Worm (Caenorhabditis elegans) whole organism, midembryonic: ENCODE data around the gene T12A2.3.

Source experiments
- T22C8.4 ChIP-seq: fragments of 200-800 bp; sonication (Bioruptor generic); IDR thresholded peaks from 2 replicates; pipeline ENCODE4 v1.3.6; 2022; ENCODE audit warnings: missing genetic modification characterization, missing compliant biosample characterization
- cog-1 ChIP-seq: sonication (generic microtip); optimal IDR thresholded peaks from 2 replicates; lab custom pipeline; 2016; ENCODE audit warnings: missing genetic modification characterization, missing compliant biosample characterization
- flt-1 ChIP-seq: fragments of 200-800 bp; sonication (Bioruptor generic); IDR thresholded peaks from 2 replicates; pipeline ENCODE4 v1.3.6; 2022; ENCODE audit warnings: missing genetic modification characterization, missing compliant biosample characterization
- klf-2 ChIP-seq: fragments of 200-800 bp; sonication (Bioruptor generic); conservative IDR thresholded peaks from 2 replicates; pipeline ENCODE4 v1.3.6; 2022; ENCODE audit warnings: missing genetic modification reagents, missing genetic modification characterization, missing compliant biosample characterization
- med-1 ChIP-seq: sonication (generic microtip); optimal IDR thresholded peaks from 2 replicates; lab custom pipeline; 2017; ENCODE audit warnings: missing genetic modification characterization, mild to moderate bottlenecking, missing compliant biosample characterization, antibody characterized with exemption, missing genetic modification reagents; ENCODE audit not compliant: insufficient read depth
- ref-1 ChIP-seq: fragments of 200-800 bp; sonication (Bioruptor generic); conservative IDR thresholded peaks from 2 replicates; pipeline ENCODE4 v1.3.6; 2022; ENCODE audit warnings: missing genetic modification reagents, missing genetic modification characterization, missing compliant biosample characterization
- tab-1 ChIP-seq: fragments of 200-800 bp; sonication (Bioruptor generic); IDR thresholded peaks from 2 replicates; pipeline ENCODE4 v1.3.6; 2022; ENCODE audit warnings: missing genetic modification characterization, missing compliant biosample characterization
- ztf-23 ChIP-seq: fragments of 200-800 bp; sonication (Bioruptor generic); IDR thresholded peaks from 2 replicates; pipeline ENCODE4 v1.3.6; 2022; ENCODE audit warnings: missing genetic modification reagents, missing genetic modification characterization, missing compliant biosample characterization
- ztf-29 ChIP-seq: fragments of 200-800 bp; sonication (Bioruptor generic); IDR thresholded peaks from 2 replicates; pipeline ENCODE4 v1.3.6; 2022; ENCODE audit warnings: missing genetic modification reagents, missing genetic modification characterization, missing compliant biosample characterization

T12A2.3 gene

ce11 chrIII:6264447-6264846 is 23.8 kb downstream of the T12A2.3 start, which contains the start of gene srg-5:
Gene srg-5 (minus strand): TSS chrIII:6264547.
- no peak for TF ChIP-seq flt-1 (GFP tag; lab: Robert Waterston, UW)
- no peak for TF ChIP-seq klf-2 (GFP tag; lab: Robert Waterston, UW)
- no peak for TF ChIP-seq med-1
- no peak for TF ChIP-seq ztf-29 (GFP tag; lab: Robert Waterston, UW)
- TF ChIP-seq ref-1 (GFP tag; lab: Robert Waterston, UW): no peak
- TF ChIP-seq ztf-23 (GFP tag; lab: Robert Waterston, UW): no peak
- TF ChIP-seq T22C8.4 (GFP tag; lab: Robert Waterston, UW): no peak
- no peak for TF ChIP-seq cog-1
- TF ChIP-seq tab-1 (GFP tag; lab: Robert Waterston, UW): no peak

- TF ChIP-seq ztf-23 (GFP tag; lab: Robert Waterston, UW) (no peak), flt-1 (GFP tag; lab: Robert Waterston, UW) (no peak), T22C8.4 (GFP tag; lab: Robert Waterston, UW) (no peak), klf-2 (GFP tag; lab: Robert Waterston, UW) (no peak), ref-1 (GFP tag; lab: Robert Waterston, UW) (no peak), tab-1 (GFP tag; lab: Robert Waterston, UW) (no peak), cog-1 (no peak), ztf-29 (GFP tag; lab: Robert Waterston, UW) (no peak), med-1 (no peak)
Measured at ce11 chrIII:6265911-6266310, 25.3 kb downstream of the T12A2.3 start, which contains the start of gene srg-6. Gene srg-6 (minus strand): TSS chrIII:6266011.

- TF ChIP-seq ref-1 (GFP tag; lab: Robert Waterston, UW) (no peak), ztf-29 (GFP tag; lab: Robert Waterston, UW) (no peak), klf-2 (GFP tag; lab: Robert Waterston, UW) (no peak), tab-1 (GFP tag; lab: Robert Waterston, UW) (no peak), T22C8.4 (GFP tag; lab: Robert Waterston, UW) (no peak), med-1 (no peak), ztf-23 (GFP tag; lab: Robert Waterston, UW) (no peak), flt-1 (GFP tag; lab: Robert Waterston, UW) (no peak), cog-1 (no peak)
Measured at ce11 chrIII:6268061-6268460, 27.4 kb downstream of the T12A2.3 start, which contains the start of gene srg-7. Gene srg-7 (minus strand): TSS chrIII:6268161.

- TF ChIP-seq klf-2 (GFP tag; lab: Robert Waterston, UW) (no peak), ztf-23 (GFP tag; lab: Robert Waterston, UW) (no peak), ref-1 (GFP tag; lab: Robert Waterston, UW) (no peak), cog-1 (no peak), ztf-29 (GFP tag; lab: Robert Waterston, UW) (no peak), tab-1 (GFP tag; lab: Robert Waterston, UW) (no peak)
Measured at ce11 chrIII:6270277-6270676, 29.6 kb downstream of the T12A2.3 start, which contains the start of gene srg-3. Gene srg-3 (minus strand): TSS chrIII:6270377.

- TF ChIP-seq klf-2 (GFP tag; lab: Robert Waterston, UW): no peak
- TF ChIP-seq tab-1 (GFP tag; lab: Robert Waterston, UW): no peak
- TF ChIP-seq ztf-29 (GFP tag; lab: Robert Waterston, UW): no peak
Measured at ce11 chrIII:6272868-6273267, 32.2 kb downstream of the T12A2.3 start, which contains the start of gene C18F10.2. Gene C18F10.2 (plus strand): TSS chrIII:6273168.

- TF ChIP-seq flt-1 (GFP tag; lab: Robert Waterston, UW): no peak
- TF ChIP-seq T22C8.4 (GFP tag; lab: Robert Waterston, UW): no peak
- TF ChIP-seq cog-1: peak; percentile 6
- TF ChIP-seq ztf-23 (GFP tag; lab: Robert Waterston, UW): no peak
- no peak for TF ChIP-seq tab-1 (GFP tag; lab: Robert Waterston, UW)
- TF ChIP-seq klf-2 (GFP tag; lab: Robert Waterston, UW): no peak
Measured at ce11 chrIII:6278301-6278827, 37.7 kb downstream of the T12A2.3 start, which contains the start of gene C18F10.7. Gene C18F10.7 (minus strand): TSS chrIII:6278351.

- TF ChIP-seq ztf-23 (GFP tag; lab: Robert Waterston, UW): no peak
- TF ChIP-seq med-1: no peak
- no peak for TF ChIP-seq klf-2 (GFP tag; lab: Robert Waterston, UW)
- TF ChIP-seq ztf-29 (GFP tag; lab: Robert Waterston, UW): no peak
- no peak for TF ChIP-seq cog-1
- no peak for TF ChIP-seq tab-1 (GFP tag; lab: Robert Waterston, UW)
- TF ChIP-seq flt-1 (GFP tag; lab: Robert Waterston, UW): no peak
Measured at ce11 chrIII:6279453-6279852, 38.8 kb downstream of the T12A2.3 start.

- TF ChIP-seq cog-1 (peak; percentile 74), flt-1 (GFP tag; lab: Robert Waterston, UW) (peak; percentile 49; the same call in 1 of the 2 replicates), tab-1 (GFP tag; lab: Robert Waterston, UW) (no peak), med-1 (no peak)
Measured at ce11 chrIII:6280070-6280596, 39.5 kb downstream of the T12A2.3 start, which contains the start of gene hmg-1.2. Gene hmg-1.2 (plus strand): TSS chrIII:6280380.

ce11 chrIII:6283024-6283423 is 42.4 kb downstream of the T12A2.3 start:
- TF ChIP-seq tab-1 (GFP tag; lab: Robert Waterston, UW) (no peak), med-1 (no peak), ztf-23 (GFP tag; lab: Robert Waterston, UW) (no peak), T22C8.4 (GFP tag; lab: Robert Waterston, UW) (peak; percentile 36; the same call in 1 of the 2 replicates), cog-1 (no peak), flt-1 (GFP tag; lab: Robert Waterston, UW) (no peak), ref-1 (GFP tag; lab: Robert Waterston, UW) (no peak)

- TF ChIP-seq T22C8.4 (GFP tag; lab: Robert Waterston, UW) (no peak), tab-1 (GFP tag; lab: Robert Waterston, UW) (no peak), ref-1 (GFP tag; lab: Robert Waterston, UW) (no peak), ztf-23 (GFP tag; lab: Robert Waterston, UW) (no peak), flt-1 (GFP tag; lab: Robert Waterston, UW) (no peak), med-1 (no peak), cog-1 (no peak), klf-2 (GFP tag; lab: Robert Waterston, UW) (no peak), ztf-29 (GFP tag; lab: Robert Waterston, UW) (no peak)
Measured at ce11 chrIII:6285890-6286289, 45.3 kb downstream of the T12A2.3 start, which contains the start of gene gadr-3. Gene gadr-3 (minus strand): TSS chrIII:6285990.
